Worm (Caenorhabditis elegans): ENCODE measurements around the gene pro-1.

DNA sequence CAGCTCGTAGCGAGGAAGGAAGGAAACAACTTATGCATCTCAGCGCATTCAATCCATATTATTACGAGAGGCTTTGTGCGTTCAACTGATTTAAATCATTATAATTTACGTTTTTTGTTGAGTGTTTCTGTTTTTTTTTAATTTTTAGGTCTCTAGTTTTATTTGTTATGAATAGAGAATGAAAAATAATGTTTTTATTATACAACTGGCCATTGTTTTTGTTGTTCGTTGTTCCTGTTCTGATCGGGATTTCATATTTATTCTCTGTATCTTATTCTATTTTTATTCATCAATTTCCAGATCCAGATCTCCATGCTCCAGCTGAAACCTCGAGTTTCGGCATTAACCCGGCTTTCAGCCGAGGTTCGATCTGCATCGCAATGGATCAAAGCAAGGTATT, 40.5 kb upstream of the pro-1 start, which contains the start of gene mrps-22:
- no peak for TF ChIP-seq hnd-1 (tag; optimal IDR thresholded peaks at IDR 0.05)
- TF ChIP-seq ama-1 (optimal IDR thresholded peaks at IDR 0.05), result no peak
- TF ChIP-seq ceh-13 (GFP tag; optimal IDR thresholded peaks at IDR 0.05), result no peak
- no peak for TF ChIP-seq hmg-4 (GFP tag; optimal IDR thresholded peaks at IDR 0.05)
